Worm (Caenorhabditis elegans): Measurements from ENCODE around the gene gpa-11.
A peak's percentile ranks its signal among the peaks of the same experiment; 100 is the strongest.

DNA sequence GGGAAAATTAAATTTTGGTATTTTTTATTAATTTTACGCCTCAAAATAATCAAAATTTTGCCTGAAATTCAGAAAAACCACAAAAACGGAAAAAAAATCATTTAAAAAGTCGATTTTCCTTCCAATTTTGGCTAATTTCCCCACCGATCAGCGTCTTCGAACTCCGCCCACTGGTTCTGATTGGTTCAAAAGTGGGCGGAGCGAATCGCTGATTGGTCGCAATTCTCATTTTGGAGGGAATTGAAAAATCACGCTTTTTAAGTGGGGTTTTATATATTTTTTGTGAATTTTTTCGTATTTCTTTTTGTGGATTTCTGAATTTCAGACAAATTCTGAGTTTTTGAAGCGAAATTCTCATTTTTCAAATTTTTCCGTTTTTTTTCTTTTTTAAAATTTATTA lies 39.9 kb downstream of the gpa-11 start:
- TF ChIP-seq nfya-1 (tag; optimal IDR thresholded peaks at IDR 0.05) = peak; percentile 83
- no peak for TF ChIP-seq pag-3 (tag; optimal IDR thresholded peaks at IDR 0.05; ENCODE audit: borderline replicate concordance)
- no peak for TF ChIP-seq pha-4 (tag; optimal IDR thresholded peaks at IDR 0.05)
- TF ChIP-seq fkh-10 (GFP tag; optimal IDR thresholded peaks at IDR 0.05) = no peak
- no peak for TF ChIP-seq ceh-24 (tag; optimal IDR thresholded peaks at IDR 0.05)
- TF ChIP-seq ceh-34 (tag; optimal IDR thresholded peaks at IDR 0.05) = no peak
- TF ChIP-seq F13H6.1 (tag; optimal IDR thresholded peaks at IDR 0.05) = no peak
- TF ChIP-seq sox-4 (tag; optimal IDR thresholded peaks at IDR 0.05) = no peak
- no peak for TF ChIP-seq hlh-30 (tag; optimal IDR thresholded peaks at IDR 0.05; ENCODE audit: insufficient read depth)
- no peak for TF ChIP-seq madf-2 (tag; optimal IDR thresholded peaks at IDR 0.05)
- no peak for TF ChIP-seq ceh-9 (tag; optimal IDR thresholded peaks at IDR 0.05)
- TF ChIP-seq ceh-14 (tag; optimal IDR thresholded peaks at IDR 0.05) = no peak
- TF ChIP-seq lim-6 (tag; optimal IDR thresholded peaks at IDR 0.05) = no peak

All from whole organism, late embryonic.